Worm (Caenorhabditis elegans): Measurements from ENCODE around the gene pph-4.1.

The pph-4.1 gene

DNA sequence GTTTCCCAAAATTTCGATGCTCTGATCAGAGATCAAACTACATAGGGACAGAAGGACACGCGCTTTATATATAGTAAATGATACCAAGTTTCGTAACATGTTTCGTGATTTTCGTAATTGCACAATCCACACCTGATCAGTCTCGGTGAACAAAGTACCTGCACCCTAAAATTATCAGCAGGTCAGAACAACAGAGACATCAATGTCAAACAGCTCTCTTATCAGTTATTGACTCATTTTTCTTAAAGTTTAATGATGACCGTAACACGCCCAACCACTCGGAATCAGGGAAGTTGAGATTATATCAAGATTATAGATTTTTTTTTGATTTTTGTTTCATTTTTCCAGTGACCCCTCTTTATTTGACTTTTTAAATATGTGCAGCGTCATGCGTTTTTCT, 33.6 kb downstream of the pph-4.1 start:
- TF ChIP-seq ztf-11 (tag; optimal IDR thresholded peaks at IDR 0.05) (no peak), drap-1 (GFP tag; optimal IDR thresholded peaks at IDR 0.05) (no peak), sem-2 (GFP tag; optimal IDR thresholded peaks at IDR 0.05) (no peak), bed-3 (GFP tag; optimal IDR thresholded peaks at IDR 0.05) (no peak), blmp-1 (tag; optimal IDR thresholded peaks at IDR 0.05) (no peak), nhr-76 (tag; optimal IDR thresholded peaks at IDR 0.05) (no peak), zip-8 (tag; optimal IDR thresholded peaks at IDR 0.05) (no peak), cnd-1 (tag; optimal IDR thresholded peaks at IDR 0.05) (no peak), lin-13 (tag; optimal IDR thresholded peaks at IDR 0.05) (no peak), pha-4 (tag; optimal IDR thresholded peaks at IDR 0.05) (no peak), flh-1 (GFP tag; optimal IDR thresholded peaks at IDR 0.05) (no peak), nhr-237 (tag; optimal IDR thresholded peaks at IDR 0.05) (no peak)

DNA sequence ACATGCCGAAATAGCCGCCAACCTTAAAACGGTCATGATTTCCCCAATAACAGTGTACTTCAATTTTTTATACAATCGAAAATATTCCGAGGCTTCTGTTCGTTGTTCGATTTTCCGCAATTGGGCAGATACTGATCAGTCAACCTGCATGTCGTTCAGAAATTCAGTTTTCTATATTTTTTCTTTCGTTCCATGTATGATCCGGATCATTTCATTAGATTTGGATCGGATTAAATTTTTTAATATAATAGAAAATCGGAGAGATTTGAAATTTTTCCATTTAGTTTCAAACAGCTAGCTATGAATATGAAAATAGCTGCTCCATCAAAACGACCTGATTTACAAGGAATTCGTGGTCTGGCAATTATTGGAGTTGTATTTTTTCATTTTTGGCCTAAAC, 36.0 kb downstream of the pph-4.1 start, which contains the start of gene Y75B8A.37:
Gene Y75B8A.37 (plus strand): TSS at position 301 of the 400 bp plus-strand sequence.
- TF ChIP-seq ceh-43 (GFP tag; optimal IDR thresholded peaks at IDR 0.05): no peak
- no peak for TF ChIP-seq cnd-1 (tag; optimal IDR thresholded peaks at IDR 0.05)
- no peak for TF ChIP-seq lsy-2 (tag; optimal IDR thresholded peaks at IDR 0.05)
- no peak for TF ChIP-seq unc-120 (tag; optimal IDR thresholded peaks at IDR 0.05; ENCODE audit: poor library complexity, severe bottlenecking)
- TF ChIP-seq zip-8 (tag; optimal IDR thresholded peaks at IDR 0.05): no peak
- TF ChIP-seq nhr-2 (tag; optimal IDR thresholded peaks at IDR 0.05): no peak
- TF ChIP-seq mab-5 (tag; optimal IDR thresholded peaks at IDR 0.05): no peak
- TF ChIP-seq hlh-1 (tag; optimal IDR thresholded peaks at IDR 0.05): no peak
- no peak for TF ChIP-seq M03D4.4 (tag; optimal IDR thresholded peaks at IDR 0.05)
- TF ChIP-seq nhr-12 (tag; optimal IDR thresholded peaks at IDR 0.05): no peak
- no peak for TF ChIP-seq sptf-1 (tag; optimal IDR thresholded peaks at IDR 0.05)
- no peak for TF ChIP-seq nhr-237 (tag; optimal IDR thresholded peaks at IDR 0.05)
- TF ChIP-seq sem-2 (GFP tag; optimal IDR thresholded peaks at IDR 0.05): no peak
- TF ChIP-seq unc-39 (tag; optimal IDR thresholded peaks at IDR 0.05): no peak
- TF ChIP-seq elt-3 (tag; optimal IDR thresholded peaks at IDR 0.05): no peak
- TF ChIP-seq ham-2 (GFP tag; optimal IDR thresholded peaks at IDR 0.05): no peak
- no peak for TF ChIP-seq elt-1 (tag; optimal IDR thresholded peaks at IDR 0.05; ENCODE audit: borderline replicate concordance, insufficient read depth)

DNA sequence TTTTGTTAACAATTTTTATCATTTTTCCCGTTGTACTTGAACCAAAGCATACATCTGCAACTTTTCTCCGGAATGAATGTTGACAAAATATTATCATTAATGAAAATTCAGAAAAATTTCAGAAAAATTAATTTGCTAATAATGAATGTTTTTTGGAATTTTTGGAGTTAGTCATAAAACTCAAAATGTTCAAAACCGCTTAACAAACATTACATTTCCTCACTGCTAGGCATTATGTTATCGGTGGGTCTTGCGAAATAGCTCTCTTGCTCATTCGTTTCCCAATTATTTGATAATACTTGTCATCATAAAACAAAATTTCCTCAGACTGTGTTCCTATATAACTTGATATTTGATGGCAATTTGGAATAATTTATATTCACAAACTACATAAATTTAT, 38.2 kb downstream of the pph-4.1 start, which contains the start of gene Y75B8A.39:
Gene Y75B8A.39 (plus strand): TSS at position 301 of the 400 bp plus-strand sequence.
- TF ChIP-seq nhr-2 (tag; optimal IDR thresholded peaks at IDR 0.05) (no peak), M03D4.4 (tag; optimal IDR thresholded peaks at IDR 0.05) (no peak), mls-2 (tag; optimal IDR thresholded peaks at IDR 0.05) (no peak), ztf-11 (tag; optimal IDR thresholded peaks at IDR 0.05) (no peak), cnd-1 (tag; optimal IDR thresholded peaks at IDR 0.05) (no peak)

DNA sequence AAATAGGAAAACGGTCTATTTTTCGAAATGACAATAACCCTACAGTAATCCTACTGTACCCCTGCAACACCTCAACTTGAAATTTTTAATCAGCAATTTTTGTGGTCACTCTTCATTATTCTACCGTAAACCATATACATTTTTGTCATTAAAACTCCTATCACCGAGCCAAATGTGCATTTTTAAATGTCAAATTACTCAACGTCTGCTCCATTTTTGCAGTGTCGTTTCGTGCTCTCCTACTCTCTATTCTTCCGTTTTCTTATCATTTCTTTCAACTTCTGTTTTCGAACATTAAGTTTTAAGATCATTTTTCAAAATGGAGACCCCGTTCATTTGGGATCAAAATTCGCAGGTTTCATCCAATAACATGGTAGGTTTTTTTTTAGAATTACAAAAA, 43.7 kb downstream of the pph-4.1 start, which contains the start of gene pqn-92:
Gene pqn-92 (plus strand): TSS at position 307 of the 400 bp plus-strand sequence.
- TF ChIP-seq mep-1 (tag; optimal IDR thresholded peaks at IDR 0.05) (no peak), ceh-83 (GFP tag; optimal IDR thresholded peaks at IDR 0.05) (no peak), unc-62 (GFP tag; optimal IDR thresholded peaks at IDR 0.05) (no peak), cnd-1 (tag; optimal IDR thresholded peaks at IDR 0.05) (no peak), mls-2 (tag; optimal IDR thresholded peaks at IDR 0.05) (no peak), sem-2 (GFP tag; optimal IDR thresholded peaks at IDR 0.05) (no peak), nhr-76 (tag; optimal IDR thresholded peaks at IDR 0.05) (no peak), lsy-2 (tag; optimal IDR thresholded peaks at IDR 0.05) (no peak), snpc-4 (tag; optimal IDR thresholded peaks at IDR 0.05) (no peak), lin-32 (GFP tag; optimal IDR thresholded peaks at IDR 0.05) (no peak), tbx-8 (GFP tag; optimal IDR thresholded peaks at IDR 0.05) (no peak), unc-39 (tag; optimal IDR thresholded peaks at IDR 0.05) (no peak), elt-1 (tag; optimal IDR thresholded peaks at IDR 0.05; ENCODE audit: borderline replicate concordance, insufficient read depth) (no peak), ceh-43 (GFP tag; optimal IDR thresholded peaks at IDR 0.05) (no peak), hlh-1 (tag; optimal IDR thresholded peaks at IDR 0.05) (no peak)

DNA sequence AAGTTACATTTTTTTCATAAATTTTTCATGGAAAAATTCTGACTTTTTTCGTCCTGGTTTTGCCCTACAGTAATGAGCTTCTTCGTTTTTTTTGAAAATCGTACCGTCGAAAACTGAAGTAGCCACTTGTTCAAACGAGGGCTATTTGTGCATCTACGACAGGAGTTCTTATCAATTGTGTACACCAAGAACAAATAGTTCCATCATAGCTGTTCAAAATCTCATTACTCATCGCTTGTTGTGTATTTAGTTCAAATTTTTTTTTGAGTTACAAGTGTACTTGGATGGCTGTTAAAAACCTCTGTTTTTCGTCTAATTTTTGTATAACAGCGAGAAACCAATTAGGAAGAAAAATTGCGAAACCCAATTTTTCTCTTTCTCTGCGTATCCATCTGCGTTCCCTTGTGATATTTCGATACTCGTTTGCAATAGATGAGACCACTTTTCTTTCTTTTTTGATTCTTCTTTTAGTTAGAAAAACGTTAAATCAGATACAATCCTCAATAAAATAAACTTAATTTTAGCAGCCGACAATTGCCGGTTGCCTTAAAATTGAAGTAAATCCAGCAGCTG, 46.2 kb downstream of the pph-4.1 start:
- TF ChIP-seq ham-2 (GFP tag; optimal IDR thresholded peaks at IDR 0.05) (no peak), bed-3 (GFP tag; optimal IDR thresholded peaks at IDR 0.05) (no peak), elt-1 (tag; optimal IDR thresholded peaks at IDR 0.05; ENCODE audit: borderline replicate concordance, insufficient read depth) (no peak), mls-2 (tag; optimal IDR thresholded peaks at IDR 0.05) (no peak), ztf-11 (tag; optimal IDR thresholded peaks at IDR 0.05) (no peak), mab-5 (tag; optimal IDR thresholded peaks at IDR 0.05) (no peak), sptf-1 (tag; optimal IDR thresholded peaks at IDR 0.05) (no peak), pha-4 (tag; optimal IDR thresholded peaks at IDR 0.05) (no peak), ces-1 (GFP tag; optimal IDR thresholded peaks at IDR 0.05) (no peak), blmp-1 (tag; optimal IDR thresholded peaks at IDR 0.05) (no peak)
